Worm (Caenorhabditis elegans) whole organism, young adult: ENCODE data around the gene rol-3.
A peak's percentile ranks its signal among the peaks of the same experiment; 100 is the strongest.

Experiments used
- B0261.1 ChIP-seq: sonication (generic microtip); optimal IDR thresholded peaks from 2 replicates; lab custom pipeline; 2016; ENCODE audit warnings: mild to moderate bottlenecking, missing genetic modification characterization, moderate library complexity, missing compliant biosample characterization
- C06A6.2 ChIP-seq: fragments of 200-800 bp; sonication (Bioruptor generic); conservative IDR thresholded peaks from 2 replicates; pipeline ENCODE4 v1.3.6; 2022; ENCODE audit warnings: missing genetic modification characterization, missing compliant biosample characterization
- D2030.7 ChIP-seq: fragments of 200-800 bp; sonication (Bioruptor generic); IDR thresholded peaks from 2 replicates; pipeline ENCODE4 v1.3.6; 2022; ENCODE audit warnings: missing genetic modification reagents, missing genetic modification characterization, missing compliant biosample characterization
- F52B5.7 ChIP-seq: sonication (generic microtip); optimal IDR thresholded peaks from 2 replicates; lab custom pipeline; 2016; ENCODE audit warnings: mild to moderate bottlenecking, missing genetic modification characterization, missing compliant biosample characterization
- K11D2.4 ChIP-seq: fragments of 200-800 bp; sonication (Bioruptor generic); IDR thresholded peaks from 2 replicates; pipeline ENCODE4 v1.3.6; 2022; ENCODE audit warnings: missing genetic modification reagents, missing genetic modification characterization, missing compliant biosample characterization
- Y79H2A.3 ChIP-seq: fragments of 200-800 bp; sonication (Bioruptor generic); conservative IDR thresholded peaks from 2 replicates; pipeline ENCODE4 v1.3.6; 2022; ENCODE audit warnings: missing genetic modification reagents, missing genetic modification characterization, missing compliant biosample characterization
- aptf-2 ChIP-seq: fragments of 200-800 bp; sonication (Bioruptor generic); conservative IDR thresholded peaks from 2 replicates; pipeline ENCODE4 v1.3.6; 2022; ENCODE audit warnings: missing genetic modification reagents, missing genetic modification characterization, missing compliant biosample characterization
- attf-3 ChIP-seq: fragments of 200-800 bp; sonication (Bioruptor generic); conservative IDR thresholded peaks from 2 replicates; pipeline ENCODE4 v1.3.6; 2022; ENCODE audit warnings: missing genetic modification reagents, missing genetic modification characterization, missing compliant biosample characterization
- attf-5 ChIP-seq: fragments of 200-800 bp; sonication (Bioruptor generic); optimal IDR thresholded peaks from 2 replicates; lab custom pipeline; 2018; ENCODE audit warnings: mild to moderate bottlenecking, missing genetic modification characterization, missing compliant biosample characterization
- bed-2 ChIP-seq: fragments of 200-800 bp; sonication (Bioruptor generic); IDR thresholded peaks from 2 replicates; pipeline ENCODE4 v1.3.6; 2022; ENCODE audit warnings: missing genetic modification reagents, missing genetic modification characterization, missing compliant biosample characterization
- ccch-3 ChIP-seq: fragments of 200-800 bp; sonication (Bioruptor generic); optimal IDR thresholded peaks from 2 replicates; lab custom pipeline; 2018; ENCODE audit warnings: mild to moderate bottlenecking, missing genetic modification characterization, missing compliant biosample characterization
- cebp-1 ChIP-seq, 2 experiments: fragments of 200-800 bp in 1 of 2; sonication (Bioruptor generic) in 1 of 2; sonication (generic microtip) in 1 of 2; IDR thresholded peaks in 1 of 2; optimal IDR thresholded peaks in 1 of 2; 2 replicates each; pipeline versions ENCODE4 v1.3.6 to Lab custom; 2017 to 2022; ENCODE audit warnings: missing compliant biosample characterization in 2 of 2, missing genetic modification characterization in 2 of 2, mild to moderate bottlenecking in 1 of 2, missing genetic modification reagents in 1 of 2, moderate library complexity in 1 of 2
- ceh-100 ChIP-seq: fragments of 200-800 bp; sonication (Bioruptor generic); IDR thresholded peaks from 2 replicates; pipeline ENCODE4 v1.3.6; 2022; ENCODE audit warnings: missing genetic modification reagents, missing genetic modification characterization, missing compliant biosample characterization
- ceh-79 ChIP-seq: sonication (generic microtip); optimal IDR thresholded peaks from 2 replicates; lab custom pipeline; 2017; ENCODE audit warnings: mild to moderate bottlenecking, missing genetic modification characterization, missing compliant biosample characterization
- ceh-91 ChIP-seq: fragments of 200-800 bp; sonication (Bioruptor generic); IDR thresholded peaks from 2 replicates; pipeline ENCODE4 v1.3.6; 2022; ENCODE audit warnings: missing genetic modification reagents, missing genetic modification characterization, missing compliant biosample characterization
- chd-7 ChIP-seq: sonication (generic microtip); optimal IDR thresholded peaks from 2 replicates; lab custom pipeline; 2016; ENCODE audit warnings: mild to moderate bottlenecking, missing genetic modification characterization, moderate library complexity, missing compliant biosample characterization
- him-1 ChIP-seq: sonication (generic microtip); optimal IDR thresholded peaks from 2 replicates; lab custom pipeline; 2016; ENCODE audit warnings: missing genotype, missing genetic modification reagents, missing genetic modification characterization, missing compliant biosample characterization
- hmg-20 ChIP-seq: fragments of 200-800 bp; sonication (Bioruptor generic); IDR thresholded peaks from 2 replicates; pipeline ENCODE4 v1.3.6; 2022; ENCODE audit warnings: missing genetic modification reagents, missing genetic modification characterization, missing compliant biosample characterization
- lag-1 ChIP-seq: fragments of 200-800 bp; sonication (Bioruptor generic); IDR thresholded peaks from 2 replicates; pipeline ENCODE4 v1.3.6; 2022; ENCODE audit warnings: missing genetic modification reagents, missing genetic modification characterization, missing compliant biosample characterization
- let-526 ChIP-seq: fragments of 200-800 bp; sonication (Bioruptor generic); IDR thresholded peaks from 2 replicates; pipeline ENCODE4 v1.3.6; 2022; ENCODE audit warnings: missing genetic modification reagents, missing genetic modification characterization, missing compliant biosample characterization
- let-607 ChIP-seq, 2 experiments: fragments of 200-800 bp in 1 of 2; sonication (Bioruptor generic) in 1 of 2; sonication (generic microtip) in 1 of 2; optimal IDR thresholded peaks; 2 replicates each; lab custom pipeline; 2016 to 2018; ENCODE audit warnings: mild to moderate bottlenecking in 2 of 2, missing compliant biosample characterization in 2 of 2, missing genetic modification characterization in 2 of 2, moderate library complexity in 2 of 2, missing genotype in 1 of 2
- lin-26 ChIP-seq: fragments of 200-800 bp; sonication (Bioruptor generic); IDR thresholded peaks from 2 replicates; pipeline ENCODE4 v1.3.6; 2022; ENCODE audit warnings: missing genetic modification reagents, missing genetic modification characterization, missing compliant biosample characterization
- lir-1 ChIP-seq: fragments of 200-800 bp; sonication (Bioruptor generic); conservative IDR thresholded peaks from 2 replicates; pipeline ENCODE4 v1.3.6; 2022; ENCODE audit warnings: missing genetic modification reagents, missing genetic modification characterization, missing compliant biosample characterization
- madf-10 ChIP-seq: sonication (generic microtip); optimal IDR thresholded peaks from 2 replicates; lab custom pipeline; 2016; ENCODE audit warnings: mild to moderate bottlenecking, missing genetic modification characterization, missing compliant biosample characterization
- nfyb-1 ChIP-seq: fragments of 200-800 bp; sonication (Bioruptor generic); IDR thresholded peaks from 2 replicates; pipeline ENCODE4 v1.3.6; 2022; ENCODE audit warnings: missing genetic modification reagents, missing genetic modification characterization, missing compliant biosample characterization
- nhr-27 ChIP-seq: fragments of 200-800 bp; sonication (Bioruptor generic); optimal IDR thresholded peaks from 2 replicates; lab custom pipeline; 2018; ENCODE audit warnings: mild to moderate bottlenecking, missing genetic modification characterization, moderate library complexity, missing compliant biosample characterization
- nhr-80 ChIP-seq: sonication (generic microtip); optimal IDR thresholded peaks from 2 replicates; lab custom pipeline; 2016; ENCODE audit warnings: missing genetic modification characterization, missing compliant biosample characterization
- rpc-1 ChIP-seq, 2 experiments: fragments of 150-350 bp in 1 of 2; sonication (generic microtip) in 1 of 2; optimal IDR thresholded peaks; 2 replicates each; lab custom pipeline; 2014 to 2018; ENCODE audit warnings: missing biosample characterization in 1 of 2, missing genetic modification characterization in 1 of 2, missing genetic modification reagents in 1 of 2, missing genotype in 1 of 2
- sdz-38 ChIP-seq: sonication (generic microtip); optimal IDR thresholded peaks from 2 replicates; lab custom pipeline; 2016; ENCODE audit warnings: missing genotype, missing genetic modification characterization, missing compliant biosample characterization
- sea-2 ChIP-seq: fragments of 200-800 bp; sonication (Bioruptor generic); IDR thresholded peaks from 2 replicates; pipeline ENCODE4 v1.3.6; 2022; ENCODE audit warnings: missing genetic modification characterization, missing compliant biosample characterization
- snpc-1.1 ChIP-seq: sonication (generic microtip); optimal IDR thresholded peaks from 2 replicates; lab custom pipeline; 2017; ENCODE audit warnings: missing genetic modification characterization, mild to moderate bottlenecking, missing compliant biosample characterization, antibody characterized with exemption, moderate library complexity, missing genotype, missing genetic modification reagents; ENCODE audit not compliant: insufficient read depth
- tbx-9 ChIP-seq: sonication (generic microtip); optimal IDR thresholded peaks from 2 replicates; lab custom pipeline; 2016; ENCODE audit warnings: borderline replicate concordance, missing genetic modification characterization, inconsistent platforms, missing compliant biosample characterization
- tlf-1 ChIP-seq: fragments of 200-800 bp; sonication (Bioruptor generic); optimal IDR thresholded peaks from 2 replicates; lab custom pipeline; 2018; ENCODE audit warnings: mild to moderate bottlenecking, missing genetic modification characterization, missing compliant biosample characterization
- xnd-1 ChIP-seq: sonication (generic microtip); optimal IDR thresholded peaks from 2 replicates; lab custom pipeline; 2016; ENCODE audit warnings: missing genotype, missing genetic modification reagents, missing genetic modification characterization, missing compliant biosample characterization
- ztf-18 ChIP-seq: sonication (generic microtip); optimal IDR thresholded peaks from 2 replicates; lab custom pipeline; 2016; ENCODE audit warnings: missing genotype, mild to moderate bottlenecking, missing genetic modification characterization, missing compliant biosample characterization

rol-3 gene

DNA sequence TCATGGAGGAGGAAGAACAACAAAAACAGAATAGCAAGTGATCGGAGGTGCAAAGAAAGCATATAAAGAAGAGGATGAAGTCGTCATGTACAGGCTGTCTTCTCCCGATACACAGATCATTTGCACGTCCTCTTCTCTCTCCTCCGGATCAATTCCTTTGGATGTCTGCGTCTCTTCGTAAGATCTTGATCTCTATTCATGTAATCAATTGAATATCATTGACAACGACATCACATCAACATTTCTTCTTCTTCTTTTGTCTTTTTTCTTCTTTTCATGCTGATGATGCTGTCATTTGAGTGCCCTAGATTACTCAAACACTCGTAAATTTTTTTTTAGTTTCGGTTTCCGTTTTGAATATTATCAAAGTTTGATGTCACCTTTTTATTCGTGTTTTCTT lies at the start of gene rol-3:
rol-3 (minus strand) TSS at position 120 of the 400 bp plus-strand sequence.
- no peak for TF ChIP-seq rpc-1 (optimal IDR thresholded peaks at IDR 0.05; lab: Kevin White, UChicago)
- TF ChIP-seq rpc-1 (tag; optimal IDR thresholded peaks at IDR 0.05; lab: Kevin White, UChicago): no peak
- no peak for TF ChIP-seq cebp-1 (GFP tag; IDR thresholded peaks at IDR 0.05; lab: Robert Waterston, UW)
- no peak for TF ChIP-seq cebp-1 (tag; optimal IDR thresholded peaks at IDR 0.05; lab: Kevin White, UChicago)
- TF ChIP-seq nfyb-1: no peak
- TF ChIP-seq chd-7: no peak
- TF ChIP-seq K11D2.4 (GFP tag; lab: Robert Waterston, UW): no peak
- no peak for TF ChIP-seq hmg-20
- no peak for TF ChIP-seq tlf-1 (GFP tag; lab: Kevin White, UChicago)
- TF ChIP-seq madf-10 (tag; lab: Kevin White, UChicago): no peak
- no peak for TF ChIP-seq ccch-3 (GFP tag; lab: Kevin White, UChicago)
- TF ChIP-seq snpc-1.1 (tag; lab: Kevin White, UChicago): no peak
- no peak for TF ChIP-seq ceh-79 (tag; lab: Kevin White, UChicago)
- TF ChIP-seq D2030.7 (GFP tag; lab: Robert Waterston, UW): no peak
- TF ChIP-seq ceh-91: no peak

DNA sequence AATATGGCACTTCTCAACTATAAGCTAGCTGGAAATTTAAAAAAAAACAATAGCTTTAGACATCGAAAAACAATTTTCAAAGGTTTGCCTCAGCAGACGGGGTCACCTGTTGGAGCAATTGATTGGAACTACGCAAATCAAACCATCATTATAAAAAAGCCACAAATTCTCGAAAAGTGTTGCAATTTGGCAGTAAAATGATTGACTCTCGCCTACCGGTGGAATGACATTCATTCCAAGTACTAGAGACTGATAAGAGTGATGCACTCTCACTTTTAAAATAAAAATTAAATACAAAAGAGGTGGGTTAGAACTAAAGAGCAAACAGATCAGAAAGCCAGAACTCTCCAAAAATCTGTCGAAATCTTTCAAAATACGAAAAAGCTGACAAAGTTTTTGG lies 47.2 kb upstream of the rol-3 start:
- TF ChIP-seq attf-5 (GFP tag; lab: Kevin White, UChicago) (no peak), nhr-80 (tag; lab: Kevin White, UChicago) (peak; percentile 66), let-526 (GFP tag; lab: Robert Waterston, UW) (no peak), ceh-100 (GFP tag; lab: Robert Waterston, UW) (no peak), lir-1 (GFP tag; lab: Robert Waterston, UW) (no peak), B0261.1 (tag; lab: Kevin White, UChicago) (no peak)

DNA sequence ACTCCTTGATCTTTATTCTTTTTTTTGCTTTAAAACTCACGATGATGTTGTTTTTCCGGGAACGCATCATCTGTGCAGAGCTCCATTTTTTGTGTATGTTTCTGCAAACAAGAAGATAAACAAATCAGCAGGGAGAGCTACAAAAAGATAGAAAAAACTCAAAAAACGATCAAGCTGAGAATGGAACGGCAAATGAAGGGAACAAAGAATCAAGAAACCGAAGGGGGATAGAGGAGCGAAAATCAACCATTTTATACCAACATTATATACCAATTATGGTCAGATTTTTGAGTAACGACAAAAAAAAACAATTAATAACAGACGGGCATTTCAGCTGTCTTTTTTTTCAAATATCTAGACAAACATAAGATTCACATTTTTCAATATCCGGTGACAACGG lies 46.6 kb upstream of the rol-3 start, which contains the start of gene slc-17.5:
slc-17.5 (minus strand) TSS at position 101 of the 400 bp plus-strand sequence.
- TF ChIP-seq madf-10 (tag; lab: Kevin White, UChicago): no peak
- TF ChIP-seq him-1 (tag; lab: Kevin White, UChicago): no peak
- TF ChIP-seq bed-2 (GFP tag; lab: Robert Waterston, UW): no peak
- TF ChIP-seq ztf-18 (tag; lab: Kevin White, UChicago): no peak
- no peak for TF ChIP-seq F52B5.7 (tag; lab: Kevin White, UChicago)

DNA sequence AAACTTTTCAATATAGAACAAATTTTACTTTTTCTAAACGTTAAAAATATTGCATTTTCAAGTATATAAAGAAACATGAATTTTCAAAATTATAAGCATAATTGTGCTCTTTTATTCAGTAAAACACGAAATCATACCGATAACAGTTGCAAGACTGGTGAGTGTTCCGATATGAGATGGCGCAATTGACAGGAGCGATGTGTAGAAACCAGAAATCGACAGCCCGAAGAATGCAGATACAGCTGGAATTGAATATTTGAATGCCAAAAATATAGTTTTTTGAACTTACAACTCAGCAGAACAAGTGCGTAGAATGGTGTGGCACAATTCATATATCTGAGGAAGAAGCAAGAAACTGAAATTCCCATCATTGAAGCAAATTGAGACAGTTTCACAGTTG lies 44.7 kb upstream of the rol-3 start:
- no peak for TF ChIP-seq bed-2 (GFP tag; lab: Robert Waterston, UW)
- TF ChIP-seq Y79H2A.3: no peak
- TF ChIP-seq lag-1 (GFP tag; lab: Robert Waterston, UW): no peak
- TF ChIP-seq aptf-2 (GFP tag; lab: Robert Waterston, UW): no peak
- TF ChIP-seq attf-3: no peak
- no peak for TF ChIP-seq tbx-9 (tag; lab: Kevin White, UChicago)
- TF ChIP-seq sea-2: no peak
- no peak for TF ChIP-seq xnd-1 (tag; lab: Kevin White, UChicago)
- TF ChIP-seq let-607 (tag; optimal IDR thresholded peaks at IDR 0.05; lab: Kevin White, UChicago): peak in 1 of 2 experiments; percentile 52
- TF ChIP-seq nhr-80 (tag; lab: Kevin White, UChicago): peak; percentile 35
- no peak for TF ChIP-seq sdz-38 (tag; lab: Kevin White, UChicago)
- no peak for TF ChIP-seq nhr-27 (tag; lab: Kevin White, UChicago)
- TF ChIP-seq C06A6.2 (GFP tag; lab: Robert Waterston, UW): no peak
- TF ChIP-seq nfyb-1: no peak
- TF ChIP-seq lin-26 (GFP tag; lab: Robert Waterston, UW): no peak
